Worm (Caenorhabditis elegans): ENCODE data around the gene srw-56.

DNA sequence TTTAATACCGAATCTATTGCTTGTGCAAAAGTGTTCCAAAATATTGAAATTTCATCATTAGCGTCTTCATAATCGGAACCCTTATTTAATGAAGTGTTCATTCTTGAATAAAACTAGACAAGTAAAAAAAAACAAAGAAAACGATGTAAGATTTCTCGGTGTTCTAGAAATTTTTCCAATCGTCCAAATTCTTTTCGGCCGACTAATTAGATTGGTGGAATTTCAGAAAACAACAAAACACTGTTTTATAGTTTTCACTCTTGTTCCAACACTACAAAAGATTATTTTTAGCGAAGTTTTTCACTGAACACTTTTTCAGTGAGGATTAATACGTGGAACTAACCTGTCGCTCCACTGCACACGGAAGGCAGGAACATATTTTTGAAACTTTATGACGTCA is at the start of gene srw-56:
- TF ChIP-seq dao-5 (tag; optimal IDR thresholded peaks at IDR 0.05) (no peak), him-1 (tag; optimal IDR thresholded peaks at IDR 0.05) (no peak), W03F9.2 (tag; optimal IDR thresholded peaks at IDR 0.05) (no peak)
